Fruit fly (Drosophila melanogaster): ENCODE measurements around the gene CG6793.

The CG6793 gene

dm6 chr3L:12078551-12079318, 36.5 kb downstream of the CG6793 start:
- no peak for TF ChIP-seq tgo (GFP tag; IDR thresholded peaks at IDR 0.05)
- TF ChIP-seq CG7556 (GFP tag; optimal IDR thresholded peaks at IDR 0.05), result peak; percentile 24
- TF ChIP-seq CG13424 (tag; optimal IDR thresholded peaks at IDR 0.05), result peak; percentile 27
- TF ChIP-seq CG3281 (GFP tag; optimal IDR thresholded peaks at IDR 0.05), result peak; percentile 9
- peak; percentile 6 for TF ChIP-seq CG10979 (tag; optimal IDR thresholded peaks at IDR 0.05)
- TF ChIP-seq CG5245 (GFP tag; optimal IDR thresholded peaks at IDR 0.05), result no peak
- peak; percentile 19 for TF ChIP-seq Kr (GFP tag; optimal IDR thresholded peaks at IDR 0.05)
- TF ChIP-seq CG14441 (GFP tag; IDR thresholded peaks at IDR 0.05), result no peak
- TF ChIP-seq hkb (optimal IDR thresholded peaks at IDR 0.05), result no peak
- no peak for TF ChIP-seq hkb (GFP tag; IDR thresholded peaks at IDR 0.05)
- peak; percentile 50 for TF ChIP-seq CG2678 (tag; optimal IDR thresholded peaks at IDR 0.05)
- TF ChIP-seq CG12659 (GFP tag; optimal IDR thresholded peaks at IDR 0.05), result peak; percentile 18
- no peak for TF ChIP-seq CG34224 (GFP tag; IDR thresholded peaks at IDR 0.05; ENCODE audit: partially characterized antibody)
- no peak for TF ChIP-seq CG4820 (GFP tag; optimal IDR thresholded peaks at IDR 0.05)
- peak in 1 of 2 experiments; percentile 61 for TF ChIP-seq Pdp1 (GFP tag; optimal IDR thresholded peaks at IDR 0.05)
- TF ChIP-seq CG7839 (tag; optimal IDR thresholded peaks at IDR 0.05), result peak; percentile 17
- no peak for TF ChIP-seq row (GFP tag; IDR thresholded peaks at IDR 0.05)
- TF ChIP-seq dysf (GFP tag; IDR thresholded peaks at IDR 0.05), result no peak
- TF ChIP-seq CG17912 (GFP tag; optimal IDR thresholded peaks at IDR 0.05), result no peak
- TF ChIP-seq ranshi (GFP tag; IDR thresholded peaks at IDR 0.05), result no peak
- TF ChIP-seq Stat92E (GFP tag; optimal IDR thresholded peaks at IDR 0.05), result no peak
- TF ChIP-seq CG11093 (GFP tag; IDR thresholded peaks at IDR 0.05), result no peak
- TF ChIP-seq Xrp1 (GFP tag; IDR thresholded peaks at IDR 0.05), result peak; percentile 32; the same call in 1 of the 2 replicates
- no peak for TF ChIP-seq CG18619 (GFP tag; optimal IDR thresholded peaks at IDR 0.05)
- no peak for TF ChIP-seq CG9609 (GFP tag; optimal IDR thresholded peaks at IDR 0.05)
- peak in 1 of 2 experiments; percentile 22 for TF ChIP-seq Hr51 (GFP tag; optimal IDR thresholded peaks at IDR 0.05)
- no peak for TF ChIP-seq ftz-f1 (GFP tag; optimal IDR thresholded peaks at IDR 0.05)
- no peak for TF ChIP-seq ind (GFP tag; optimal IDR thresholded peaks at IDR 0.05)
- peak; percentile 61 for TF ChIP-seq odd (GFP tag; optimal IDR thresholded peaks at IDR 0.05)
- no peak for TF ChIP-seq CG8944 (GFP tag; optimal IDR thresholded peaks at IDR 0.05)
- TF ChIP-seq D19A (tag; optimal IDR thresholded peaks at IDR 0.05), result peak; percentile 9
- peak; percentile 4 for TF ChIP-seq Nf-YC (tag; optimal IDR thresholded peaks at IDR 0.05)
- no peak for TF ChIP-seq HLH54F (GFP tag; optimal IDR thresholded peaks at IDR 0.05)
- peak in 1 of 2 experiments; percentile 2 for TF ChIP-seq bsh (GFP tag; optimal IDR thresholded peaks at IDR 0.05)
- TF ChIP-seq lola (GFP tag; optimal IDR thresholded peaks at IDR 0.05), result peak in 1 of 3 experiments; percentile 5
- peak; percentile 70 for TF ChIP-seq CG15601 (tag; optimal IDR thresholded peaks at IDR 0.05)
- TF ChIP-seq CG31365 (tag; optimal IDR thresholded peaks at IDR 0.05), result no peak
- TF ChIP-seq TFAM (GFP tag; optimal IDR thresholded peaks at IDR 0.05), result no peak
- TF ChIP-seq klu (GFP tag; IDR thresholded peaks at IDR 0.05), result no peak
- no peak for TF ChIP-seq Sin3A (optimal IDR thresholded peaks at IDR 0.05)
- peak; percentile 47 for TF ChIP-seq CG14710 (tag; optimal IDR thresholded peaks at IDR 0.05)
- peak; percentile 26 for TF ChIP-seq CG2712 (tag; optimal IDR thresholded peaks at IDR 0.05)
- TF ChIP-seq E2f2 (GFP tag; IDR thresholded peaks at IDR 0.05), result peak; percentile 15; the same call in 1 of the 2 replicates
- no peak for TF ChIP-seq Hey (tag; optimal IDR thresholded peaks at IDR 0.05)
- peak; percentile 37 for TF ChIP-seq CG17385 (GFP tag; optimal IDR thresholded peaks at IDR 0.05)
- TF ChIP-seq CG33557 (GFP tag; optimal IDR thresholded peaks at IDR 0.05), result peak; percentile 69
- no peak for TF ChIP-seq CG8359 (GFP tag; optimal IDR thresholded peaks at IDR 0.05; ENCODE audit: borderline replicate concordance)
- TF ChIP-seq scrt (GFP tag; optimal IDR thresholded peaks at IDR 0.05), result no peak
